Worm (Caenorhabditis elegans) whole organism, young adult: ENCODE measurements around the gene srz-47.

Experiments used
- Y53G8AR.9 ChIP-seq: fragments of 200-800 bp; sonication (Bioruptor generic); conservative IDR thresholded peaks from 2 replicates; pipeline ENCODE4 v1.3.6; 2022; ENCODE audit warnings: missing genetic modification reagents, missing genetic modification characterization, missing compliant biosample characterization
- attf-3 ChIP-seq: fragments of 200-800 bp; sonication (Bioruptor generic); conservative IDR thresholded peaks from 2 replicates; pipeline ENCODE4 v1.3.6; 2022; ENCODE audit warnings: missing genetic modification reagents, missing genetic modification characterization, missing compliant biosample characterization
- dpl-1 ChIP-seq: fragments of 150-350 bp; optimal IDR thresholded peaks from 2 replicates; lab custom pipeline; 2014; ENCODE audit warnings: missing biosample characterization, missing genetic modification reagents, missing genetic modification characterization
- efl-1 ChIP-seq: fragments of 150-350 bp; optimal IDR thresholded peaks from 2 replicates; lab custom pipeline; 2014; ENCODE audit warnings: missing biosample characterization, missing genetic modification reagents, missing genetic modification characterization
- lin-35 ChIP-seq, 3 experiments: fragments of 150-350 bp in 2 of 3; sonication (generic microtip) in 1 of 3; optimal IDR thresholded peaks; 2 replicates each; lab custom pipeline; 2014 to 2018; ENCODE audit warnings: missing biosample characterization in 3 of 3, missing genetic modification characterization in 3 of 3, missing genetic modification reagents in 3 of 3
- lin-54 ChIP-seq: fragments of 200-800 bp; sonication (Bioruptor generic); optimal IDR thresholded peaks from 2 replicates; lab custom pipeline; 2018; ENCODE audit warnings: mild to moderate bottlenecking, missing genetic modification characterization, missing compliant biosample characterization
- madf-3 ChIP-seq: fragments of 200-800 bp; sonication (Bioruptor generic); IDR thresholded peaks from 2 replicates; pipeline ENCODE4 v1.3.6; 2022; ENCODE audit warnings: missing genetic modification reagents, missing genetic modification characterization, missing compliant biosample characterization
- sea-2 ChIP-seq: fragments of 200-800 bp; sonication (Bioruptor generic); IDR thresholded peaks from 2 replicates; pipeline ENCODE4 v1.3.6; 2022; ENCODE audit warnings: missing genetic modification characterization, missing compliant biosample characterization
- unc-130 ChIP-seq: sonication (generic microtip); optimal IDR thresholded peaks from 2 replicates; lab custom pipeline; 2016; ENCODE audit warnings: missing genetic modification reagents, missing genetic modification characterization, missing compliant biosample characterization
- unc-62 ChIP-seq: fragments of 150-350 bp; optimal IDR thresholded peaks from 2 replicates; lab custom pipeline; 2014; ENCODE audit warnings: missing biosample characterization, missing genetic modification reagents, missing genetic modification characterization
- ztf-22 ChIP-seq: fragments of 200-800 bp; sonication (Bioruptor generic); optimal IDR thresholded peaks from 2 replicates; lab custom pipeline; 2018; ENCODE audit warnings: mild to moderate bottlenecking, missing genetic modification characterization, moderate library complexity, missing compliant biosample characterization
- ztf-28 ChIP-seq: fragments of 200-800 bp; sonication (Bioruptor generic); IDR thresholded peaks from 2 replicates; pipeline ENCODE4 v1.3.6; 2022; ENCODE audit warnings: missing genetic modification reagents, missing genetic modification characterization, missing compliant biosample characterization

- TF ChIP-seq madf-3, result no peak
- TF ChIP-seq lin-35 (GFP tag; optimal IDR thresholded peaks at IDR 0.05; lab: Kevin White, UChicago), result no peak
- no peak for TF ChIP-seq sea-2 (GFP tag; lab: Robert Waterston, UW)
- TF ChIP-seq attf-3 (GFP tag; lab: Robert Waterston, UW), result no peak
- no peak for TF ChIP-seq unc-62
- TF ChIP-seq efl-1, result no peak
- TF ChIP-seq lin-54, result no peak
- TF ChIP-seq dpl-1 (GFP tag; lab: Kevin White, UChicago), result no peak
- TF ChIP-seq ztf-22, result no peak
- TF ChIP-seq unc-130 (GFP tag; lab: Kevin White, UChicago), result no peak
- TF ChIP-seq Y53G8AR.9, result no peak
- TF ChIP-seq ztf-28 (GFP tag; lab: Robert Waterston, UW), result no peak
These were observed 1.7 kb downstream of the srz-47 start, which contains the start of gene str-199 for ce11 chrV:17190399-17190798.
